Fruit fly (Drosophila melanogaster): ENCODE results near the gene CG43391.

CG43391 gene

DNA sequence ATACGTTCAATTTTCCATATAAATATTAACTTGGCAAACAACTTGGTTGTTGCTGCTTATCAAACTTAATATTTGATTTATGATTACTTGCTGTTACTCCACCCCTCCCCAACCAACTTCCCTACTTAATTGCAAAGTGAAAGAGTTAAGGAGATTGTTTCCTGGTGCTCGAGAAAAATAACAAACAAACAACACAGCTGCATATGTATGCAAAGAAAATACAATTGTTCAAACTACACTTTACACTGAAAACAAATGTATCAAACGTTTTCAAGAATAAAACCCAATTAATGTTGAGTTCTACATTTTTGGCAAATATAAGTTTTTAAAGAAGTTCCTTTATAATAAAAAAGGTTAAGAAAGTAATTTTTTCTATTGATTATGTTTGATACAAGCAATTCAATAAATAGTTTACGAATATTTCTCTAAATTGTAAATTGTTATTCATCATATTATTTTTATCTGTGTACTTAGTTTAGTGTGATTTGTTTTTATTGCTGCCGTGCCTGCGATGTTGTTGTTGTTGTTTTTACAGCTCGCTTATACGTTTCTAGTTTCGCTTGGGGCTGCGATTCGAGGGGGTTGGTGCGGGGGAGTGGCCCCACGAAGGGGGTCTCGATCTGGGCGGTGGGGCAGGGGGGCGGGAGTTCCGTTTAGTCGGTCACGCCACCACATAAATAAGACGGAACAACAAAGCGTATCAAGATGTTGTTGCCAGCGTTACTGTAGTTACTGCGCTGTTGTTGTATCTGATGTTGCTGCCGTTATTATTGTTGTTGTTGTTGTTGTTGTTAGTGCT is 25.0 kb downstream of the CG43391 start (continued):
- TF ChIP-seq vfl (GFP tag; optimal IDR thresholded peaks at IDR 0.05) (no peak), kni (GFP tag; optimal IDR thresholded peaks at IDR 0.05) (peak; percentile 11), CoRest (tag; optimal IDR thresholded peaks at IDR 0.05) (peak; percentile 87), wek (GFP tag; optimal IDR thresholded peaks at IDR 0.05) (no peak), gcm (GFP tag; optimal IDR thresholded peaks at IDR 0.05) (peak; percentile 53), CG1024 (GFP tag; IDR thresholded peaks at IDR 0.05) (peak; percentile 28; the same call in 1 of the 2 replicates), TFAM (GFP tag; optimal IDR thresholded peaks at IDR 0.05) (no peak), grau (tag; optimal IDR thresholded peaks at IDR 0.05) (peak; percentile 88), ems (GFP tag; optimal IDR thresholded peaks at IDR 0.05) (no peak), CG12942 (GFP tag; optimal IDR thresholded peaks at IDR 0.05) (peak; percentile 62), Optix (GFP tag; IDR thresholded peaks at IDR 0.05) (0 out of 3 replicates have a peak, but pooled peaks have one; percentile 40), zfh2 (GFP tag; optimal IDR thresholded peaks at IDR 0.05) (no peak), hbn (GFP tag; IDR thresholded peaks at IDR 0.05; ENCODE audit: partially characterized antibody) (peak; percentile 25; the same call in 1 of the 2 replicates), chn (GFP tag; optimal IDR thresholded peaks at IDR 0.05) (peak; percentile 23), CG4820 (GFP tag; optimal IDR thresholded peaks at IDR 0.05) (peak; percentile 70), dmrt99B (tag; optimal IDR thresholded peaks at IDR 0.05) (peak; percentile 90), CG9609 (GFP tag; optimal IDR thresholded peaks at IDR 0.05) (no peak), fd96Cb (tag; optimal IDR thresholded peaks at IDR 0.05) (peak; percentile 78), ken (GFP tag; IDR thresholded peaks at IDR 0.05) (no peak), CHES-1-like (GFP tag; optimal IDR thresholded peaks at IDR 0.05) (peak; percentile 61), CG6765 (GFP tag; optimal IDR thresholded peaks at IDR 0.05) (peak; percentile 59), scrt (GFP tag; optimal IDR thresholded peaks at IDR 0.05) (peak; percentile 32), HmgD (GFP tag; optimal IDR thresholded peaks at IDR 0.05) (no peak), Tbp (GFP tag; optimal IDR thresholded peaks at IDR 0.05) (no peak), CG1233 (GFP tag; optimal IDR thresholded peaks at IDR 0.05) (peak; percentile 68), lbe (GFP tag; optimal IDR thresholded peaks at IDR 0.05) (no peak), CG8290 (GFP tag; optimal IDR thresholded peaks at IDR 0.05) (no peak), CG8290 (tag; optimal IDR thresholded peaks at IDR 0.05) (peak in 1 of 2 experiments; percentile 66), esg (GFP tag; conservative IDR thresholded peaks at IDR 0.05) (no peak), CG17568 (GFP tag; optimal IDR thresholded peaks at IDR 0.05) (peak; percentile 49), sens-2 (GFP tag; IDR thresholded peaks at IDR 0.05) (no peak), CG15479 (GFP tag; optimal IDR thresholded peaks at IDR 0.05) (no peak), eyg (GFP tag; optimal IDR thresholded peaks at IDR 0.05) (no peak), Hsf (GFP tag; optimal IDR thresholded peaks at IDR 0.05) (peak; percentile 57), CG2875 (GFP tag; optimal IDR thresholded peaks at IDR 0.05) (peak; percentile 61), Six4 (GFP tag; optimal IDR thresholded peaks at IDR 0.05) (peak; percentile 65), Hand (GFP tag; optimal IDR thresholded peaks at IDR 0.05) (peak; percentile 46), Meics (GFP tag; optimal IDR thresholded peaks at IDR 0.05) (peak; percentile 79), CG13123 (GFP tag; optimal IDR thresholded peaks at IDR 0.05) (peak; percentile 27), dysf (GFP tag; IDR thresholded peaks at IDR 0.05) (peak; percentile 68), klu (GFP tag; IDR thresholded peaks at IDR 0.05) (peak; percentile 36; the same call in 1 of the 2 replicates), ATbp (GFP tag; optimal IDR thresholded peaks at IDR 0.05) (peak; percentile 38), Hmx (GFP tag; optimal IDR thresholded peaks at IDR 0.05) (no peak), NFAT (GFP tag; IDR thresholded peaks at IDR 0.05) (no peak), ab (GFP tag; optimal IDR thresholded peaks at IDR 0.05) (no peak), jumu (GFP tag; optimal IDR thresholded peaks at IDR 0.05) (no peak), chm (GFP tag; IDR thresholded peaks at IDR 0.05) (no peak), ftz-f1 (GFP tag; optimal IDR thresholded peaks at IDR 0.05) (no peak), CG12155 (GFP tag; optimal IDR thresholded peaks at IDR 0.05) (peak; percentile 53), CG8478 (optimal IDR thresholded peaks at IDR 0.05) (no peak), CG6272 (GFP tag; IDR thresholded peaks at IDR 0.05) (no peak)
